Worm (Caenorhabditis elegans) whole organism, L2 larva: ENCODE measurements around the gene F07F6.7.
A peak's percentile ranks its signal among the peaks of the same experiment; 100 is the strongest.

Source experiments
- C34F6.9 ChIP-seq: fragments of 150-350 bp; optimal IDR thresholded peaks from 2 replicates; lab custom pipeline; 2014; ENCODE audit warnings: missing biosample characterization, missing genetic modification characterization
- F13H6.1 ChIP-seq: sonication (generic microtip); optimal IDR thresholded peaks from 2 replicates; lab custom pipeline; 2016; ENCODE audit warnings: missing genetic modification characterization, missing compliant biosample characterization
- R02D3.7 ChIP-seq: fragments of 150-350 bp; optimal IDR thresholded peaks from 2 replicates; lab custom pipeline; 2014; ENCODE audit warnings: missing biosample characterization, missing genetic modification characterization
- ZK546.5 ChIP-seq: sonication (generic microtip); optimal IDR thresholded peaks from 2 replicates; lab custom pipeline; 2017; ENCODE audit warnings: missing biosample characterization, missing genetic modification characterization
- aly-2 ChIP-seq: fragments of 150-350 bp; optimal IDR thresholded peaks from 2 replicates; lab custom pipeline; 2014; ENCODE audit warnings: missing biosample characterization, missing genetic modification characterization
- ama-1 ChIP-seq: fragments of 150-350 bp; optimal IDR thresholded peaks from 2 replicates; lab custom pipeline; 2018; ENCODE audit warnings: inconsistent platforms
- ceh-16 ChIP-seq: fragments of 150-350 bp; optimal IDR thresholded peaks from 2 replicates; lab custom pipeline; 2014; ENCODE audit warnings: missing biosample characterization, missing genetic modification characterization
- ceh-82 ChIP-seq: fragments of 150-350 bp; optimal IDR thresholded peaks from 2 replicates; lab custom pipeline; 2014; ENCODE audit warnings: missing biosample characterization, missing genetic modification characterization
- crh-2 ChIP-seq: sonication (generic microtip); optimal IDR thresholded peaks from 2 replicates; lab custom pipeline; 2017; ENCODE audit warnings: missing biosample characterization, missing genetic modification characterization
- dmd-4 ChIP-seq: sonication (generic microtip); optimal IDR thresholded peaks from 2 replicates; lab custom pipeline; 2017; ENCODE audit warnings: missing biosample characterization, missing genetic modification characterization
- elt-1 ChIP-seq: fragments of 150-350 bp; optimal IDR thresholded peaks from 2 replicates; lab custom pipeline; 2014; ENCODE audit warnings: missing biosample characterization, missing genetic modification characterization
- fos-1 ChIP-seq: fragments of 150-350 bp; optimal IDR thresholded peaks from 2 replicates; lab custom pipeline; 2014; ENCODE audit warnings: missing biosample characterization, missing genetic modification characterization
- gmeb-1 ChIP-seq: fragments of 150-350 bp; optimal IDR thresholded peaks from 2 replicates; lab custom pipeline; 2014; ENCODE audit warnings: missing biosample characterization, missing genetic modification characterization
- lin-39 ChIP-seq: fragments of 150-350 bp; optimal IDR thresholded peaks from 2 replicates; lab custom pipeline; 2014; ENCODE audit warnings: missing biosample characterization, missing genetic modification reagents, missing genetic modification characterization
- lsy-2 ChIP-seq, 2 experiments: fragments of 150-350 bp in 1 of 2; sonication (generic microtip) in 1 of 2; optimal IDR thresholded peaks; 2 replicates each; lab custom pipeline; 2014 to 2017; ENCODE audit warnings: missing biosample characterization in 2 of 2, missing genetic modification characterization in 2 of 2
- mab-5 ChIP-seq: fragments of 150-350 bp; optimal IDR thresholded peaks from 2 replicates; lab custom pipeline; 2014; ENCODE audit warnings: missing biosample characterization, missing genetic modification characterization
- mbf-1 ChIP-seq: sonication (generic microtip); optimal IDR thresholded peaks from 2 replicates; lab custom pipeline; 2017; ENCODE audit warnings: missing biosample characterization, missing genetic modification characterization
- nhr-10 ChIP-seq: sonication (generic microtip); optimal IDR thresholded peaks from 2 replicates; lab custom pipeline; 2017; ENCODE audit warnings: missing biosample characterization, missing genetic modification characterization
- nhr-12 ChIP-seq: fragments of 150-350 bp; optimal IDR thresholded peaks from 2 replicates; lab custom pipeline; 2014; ENCODE audit warnings: missing biosample characterization, missing genetic modification characterization
- nhr-129 ChIP-seq: fragments of 150-350 bp; optimal IDR thresholded peaks from 2 replicates; lab custom pipeline; 2014; ENCODE audit warnings: missing biosample characterization, missing genetic modification characterization
- nhr-25 ChIP-seq: fragments of 150-350 bp; sonication (generic microtip); optimal IDR thresholded peaks from 3 replicates; lab custom pipeline; 2014; ENCODE audit warnings: missing biosample characterization, missing genetic modification characterization
- nhr-6 ChIP-seq: fragments of 150-350 bp; optimal IDR thresholded peaks from 2 replicates; lab custom pipeline; 2014; ENCODE audit warnings: missing biosample characterization, missing genetic modification characterization
- nhr-77 ChIP-seq: fragments of 150-350 bp; optimal IDR thresholded peaks from 2 replicates; lab custom pipeline; 2014; ENCODE audit warnings: missing biosample characterization, missing genetic modification characterization
- sem-4 ChIP-seq: fragments of 150-350 bp; optimal IDR thresholded peaks from 2 replicates; lab custom pipeline; 2014; ENCODE audit warnings: missing biosample characterization, missing genetic modification reagents, missing genetic modification characterization
- skn-1 ChIP-seq: sonication (generic microtip); optimal IDR thresholded peaks from 2 replicates; lab custom pipeline; 2017; ENCODE audit warnings: missing biosample characterization, missing genetic modification characterization
- sma-3 ChIP-seq: sonication (generic microtip); optimal IDR thresholded peaks from 2 replicates; lab custom pipeline; 2016; ENCODE audit warnings: missing genetic modification reagents, missing genetic modification characterization, missing compliant biosample characterization
- sma-9 ChIP-seq, 2 experiments: fragments of 150-350 bp in 1 of 2; sonication (generic microtip) in 1 of 2; optimal IDR thresholded peaks; 2 replicates each; lab custom pipeline; 2014 to 2016; ENCODE audit warnings: missing genetic modification characterization in 2 of 2, mild to moderate bottlenecking in 1 of 2, missing biosample characterization in 1 of 2, missing compliant biosample characterization in 1 of 2, missing genetic modification reagents in 1 of 2, moderate library complexity in 1 of 2
- snpc-4 ChIP-seq: fragments of 150-350 bp; optimal IDR thresholded peaks from 2 replicates; lab custom pipeline; 2014; ENCODE audit warnings: missing biosample characterization, missing genetic modification characterization
- unc-55 ChIP-seq: fragments of 150-350 bp; sonication (generic microtip); optimal IDR thresholded peaks from 3 replicates; lab custom pipeline; 2014; ENCODE audit warnings: missing biosample characterization, missing genetic modification reagents, missing genetic modification characterization
- unc-62 ChIP-seq: fragments of 150-350 bp; optimal IDR thresholded peaks from 2 replicates; lab custom pipeline; 2014; ENCODE audit warnings: missing biosample characterization, missing genetic modification reagents, missing genetic modification characterization
- zag-1 ChIP-seq: fragments of 150-350 bp; optimal IDR thresholded peaks from 2 replicates; lab custom pipeline; 2014; ENCODE audit warnings: missing biosample characterization, missing genetic modification characterization
- ztf-1 ChIP-seq: fragments of 200-800 bp; sonication (Bioruptor generic); conservative IDR thresholded peaks from 2 replicates; pipeline ENCODE4 v1.3.6; 2022; ENCODE audit warnings: missing genetic modification characterization, missing compliant biosample characterization
- ztf-11 ChIP-seq: sonication (generic microtip); optimal IDR thresholded peaks from 2 replicates; lab custom pipeline; 2017; ENCODE audit warnings: missing biosample characterization, missing genetic modification characterization

F07F6.7 gene

DNA sequence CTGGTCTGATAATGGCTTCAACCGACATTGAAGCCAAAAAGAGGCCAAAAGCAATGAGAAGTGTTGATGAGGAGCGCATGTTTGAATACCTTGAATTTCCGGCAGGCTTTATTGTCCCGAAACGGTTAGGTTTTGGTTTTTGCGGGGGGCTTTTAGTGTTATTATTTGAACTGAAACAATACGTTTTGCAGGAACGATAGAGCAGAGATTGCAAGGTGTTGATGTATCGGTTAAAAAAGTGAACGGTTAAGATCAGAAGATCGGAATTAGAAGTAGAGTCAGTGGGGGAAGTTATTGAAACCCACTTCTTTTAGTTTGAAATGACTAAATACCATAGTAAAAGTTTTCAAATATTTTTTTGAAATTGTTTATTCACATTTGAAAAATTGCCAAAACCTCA is 16.1 kb downstream of the F07F6.7 start, which contains the start of gene clec-141:
clec-141 (minus strand) TSS at position 101 of the 400 bp plus-strand sequence.
- TF ChIP-seq ceh-16 (tag; lab: Kevin White, UChicago): no peak
- no peak for TF ChIP-seq nhr-12 (tag; lab: Kevin White, UChicago)
- TF ChIP-seq mbf-1 (tag; lab: Kevin White, UChicago): no peak
- no peak for TF ChIP-seq nhr-10 (tag; lab: Kevin White, UChicago)
- no peak for TF ChIP-seq elt-1 (tag; lab: Kevin White, UChicago)
- no peak for TF ChIP-seq C34F6.9
- TF ChIP-seq mab-5 (tag; lab: Kevin White, UChicago): no peak
- no peak for TF ChIP-seq ZK546.5 (tag; lab: Kevin White, UChicago)
- no peak for TF ChIP-seq F13H6.1
- TF ChIP-seq nhr-129 (tag; lab: Kevin White, UChicago): no peak
- no peak for TF ChIP-seq nhr-25
- no peak for TF ChIP-seq sem-4 (tag; lab: Kevin White, UChicago)
- no peak for TF ChIP-seq aly-2 (tag; lab: Kevin White, UChicago)
- no peak for TF ChIP-seq unc-62 (GFP tag; lab: Kevin White, UChicago)
- TF ChIP-seq snpc-4: no peak

DNA sequence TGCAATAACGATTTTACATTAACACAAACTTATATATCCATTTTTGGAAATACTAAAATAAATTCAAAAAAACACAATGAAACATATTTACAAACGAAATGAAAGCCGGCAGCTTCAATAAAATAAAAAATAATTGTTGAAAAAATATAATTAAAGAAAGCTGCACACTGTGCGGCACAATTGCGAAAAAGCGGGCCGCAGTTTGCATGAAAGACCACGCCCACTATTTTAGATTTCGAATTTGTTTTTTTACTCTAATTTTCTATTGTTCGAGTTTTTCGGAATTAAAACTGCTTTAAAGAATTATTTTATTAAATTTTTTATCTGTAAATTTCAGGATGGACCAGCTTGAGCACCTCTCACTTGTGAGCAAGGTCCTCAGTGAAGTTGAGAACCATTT is 24.5 kb downstream of the F07F6.7 start, which contains the start of gene mog-5:
mog-5 (plus strand) TSS at position 338 of the 400 bp plus-strand sequence.
- TF ChIP-seq gmeb-1 (tag; lab: Kevin White, UChicago): peak; percentile 57
- no peak for TF ChIP-seq ama-1 (lab: Kevin White, UChicago)
- TF ChIP-seq C34F6.9: peak; percentile 8
- TF ChIP-seq ztf-1 (GFP tag; lab: Robert Waterston, UW): no peak
- no peak for TF ChIP-seq skn-1
- TF ChIP-seq R02D3.7 (tag; lab: Kevin White, UChicago): no peak
- peak; percentile 45 for TF ChIP-seq unc-55 (GFP tag; lab: Kevin White, UChicago)
- TF ChIP-seq nhr-77 (tag; lab: Kevin White, UChicago): no peak
- TF ChIP-seq elt-1 (tag; lab: Kevin White, UChicago): no peak
- no peak for TF ChIP-seq nhr-6
- TF ChIP-seq fos-1 (tag; lab: Kevin White, UChicago): no peak
- peak; percentile 12 for TF ChIP-seq sem-4 (tag; lab: Kevin White, UChicago)
- TF ChIP-seq lsy-2 (tag; optimal IDR thresholded peaks at IDR 0.05; lab: Kevin White, UChicago): no peak

DNA sequence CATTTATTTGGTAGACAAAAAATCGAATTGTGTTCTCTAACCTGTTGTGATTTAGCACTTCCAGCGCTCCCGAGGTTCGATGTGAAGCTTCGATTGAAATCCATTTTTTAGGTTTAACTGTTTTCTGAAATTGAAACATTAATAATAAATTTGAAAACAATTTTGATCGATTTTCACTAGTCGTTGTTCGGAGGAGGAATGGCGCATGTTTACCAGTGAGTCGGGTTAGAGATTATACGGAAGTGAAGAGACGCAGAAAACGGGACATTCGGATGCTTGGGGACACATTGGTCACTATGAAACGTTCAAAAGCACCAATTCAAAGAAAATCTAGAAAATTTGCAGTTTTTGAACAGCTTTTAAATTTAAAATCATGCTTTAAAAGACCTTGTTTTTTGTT is 24.9 kb downstream of the F07F6.7 start, which contains the start of gene fbxl-3:
fbxl-3 (minus strand) TSS at position 124 of the 400 bp plus-strand sequence.
- TF ChIP-seq dmd-4 (tag; lab: Kevin White, UChicago): no peak
- TF ChIP-seq ceh-82 (tag; lab: Kevin White, UChicago): no peak
- TF ChIP-seq crh-2 (tag; lab: Kevin White, UChicago): no peak
- TF ChIP-seq sma-3 (GFP tag; lab: Kevin White, UChicago): no peak
- TF ChIP-seq sem-4 (tag; lab: Kevin White, UChicago): no peak
- no peak for TF ChIP-seq unc-62 (GFP tag; lab: Kevin White, UChicago)
- no peak for TF ChIP-seq lin-39 (tag; lab: Kevin White, UChicago)
- TF ChIP-seq skn-1: no peak
- no peak for TF ChIP-seq nhr-77 (tag; lab: Kevin White, UChicago)
- no peak for TF ChIP-seq fos-1 (tag; lab: Kevin White, UChicago)
- no peak for TF ChIP-seq nhr-12 (tag; lab: Kevin White, UChicago)

DNA sequence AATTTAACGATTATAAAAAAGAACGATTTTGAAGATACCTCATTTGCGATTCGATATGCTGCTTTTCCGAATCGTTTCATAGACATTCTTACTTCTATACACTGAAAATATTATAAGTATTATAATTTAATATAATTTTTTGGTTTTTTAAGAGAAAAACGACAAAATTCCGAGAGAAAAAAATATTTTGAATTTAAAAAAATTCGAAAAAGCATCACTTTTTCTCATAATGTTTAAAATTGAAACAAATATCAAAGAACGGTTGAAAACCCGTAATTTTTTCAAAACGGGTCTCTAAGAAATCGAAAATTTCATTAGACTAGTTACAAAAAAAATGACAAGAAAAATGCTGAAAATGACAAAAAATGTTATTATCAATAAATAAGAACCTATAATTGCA is 28.1 kb downstream of the F07F6.7 start, which contains the start of gene pink-1:
pink-1 (minus strand) TSS at position 101 of the 400 bp plus-strand sequence.
- TF ChIP-seq R02D3.7 (tag; lab: Kevin White, UChicago): no peak
- TF ChIP-seq ztf-11: no peak

DNA sequence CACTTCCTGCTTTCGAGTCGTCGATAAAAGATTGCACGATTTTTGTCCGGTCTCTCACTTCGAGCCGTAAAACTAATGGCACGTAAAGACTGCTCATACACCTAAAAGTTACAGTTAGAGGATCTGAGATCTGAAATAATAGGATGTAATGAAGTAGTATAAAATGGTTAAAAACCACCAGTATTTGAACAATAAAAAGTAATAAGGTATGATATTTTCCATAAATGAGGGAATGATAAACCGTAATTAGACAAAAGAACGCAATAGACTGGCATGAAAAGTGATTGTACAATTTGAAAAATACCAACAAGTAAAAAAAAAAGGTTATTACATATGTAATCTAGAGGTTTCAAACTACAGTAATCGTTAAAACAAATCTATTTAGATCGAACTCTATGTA is 30.6 kb downstream of the F07F6.7 start, which contains the start of gene brap-2:
brap-2 (minus strand) TSS at position 101 of the 400 bp plus-strand sequence.
- TF ChIP-seq zag-1 (tag; lab: Kevin White, UChicago): no peak
- TF ChIP-seq ceh-16 (tag; lab: Kevin White, UChicago): no peak
- TF ChIP-seq sma-9 (GFP tag; optimal IDR thresholded peaks at IDR 0.05; lab: Kevin White, UChicago): no peak
- TF ChIP-seq sma-9 (tag; optimal IDR thresholded peaks at IDR 0.05; lab: Kevin White, UChicago): no peak
- TF ChIP-seq nhr-129 (tag; lab: Kevin White, UChicago): no peak
- no peak for TF ChIP-seq lin-39 (tag; lab: Kevin White, UChicago)
- TF ChIP-seq ztf-11: no peak
- TF ChIP-seq ama-1 (lab: Kevin White, UChicago): no peak
